Worm (Caenorhabditis elegans) whole organism, L1 larva: ENCODE results near the gene nmr-2.

Source experiments
- C04F5.9 ChIP-seq: sonication (generic microtip); optimal IDR thresholded peaks from 2 replicates; lab custom pipeline; 2016; ENCODE audit warnings: missing genetic modification characterization, missing compliant biosample characterization
- C16A3.4 ChIP-seq: fragments of 150-350 bp; optimal IDR thresholded peaks from 2 replicates; lab custom pipeline; 2014; ENCODE audit warnings: missing biosample characterization, missing genetic modification characterization
- C34B4.2 ChIP-seq: sonication (generic microtip); optimal IDR thresholded peaks from 2 replicates; lab custom pipeline; 2017; ENCODE audit warnings: mild to moderate bottlenecking, missing genetic modification characterization, missing compliant biosample characterization
- aha-1 ChIP-seq: fragments of 150-350 bp; optimal IDR thresholded peaks from 2 replicates; lab custom pipeline; 2014; ENCODE audit warnings: missing biosample characterization, missing genetic modification characterization
- blmp-1 ChIP-seq: fragments of 150-350 bp; optimal IDR thresholded peaks from 2 replicates; lab custom pipeline; 2014; ENCODE audit warnings: missing biosample characterization, missing genetic modification characterization
- ceh-8 ChIP-seq: fragments of 200-800 bp; sonication (Bioruptor generic); optimal IDR thresholded peaks from 2 replicates; lab custom pipeline; 2018; ENCODE audit warnings: mild to moderate bottlenecking, missing genetic modification characterization, moderate library complexity, missing compliant biosample characterization
- ceh-82 ChIP-seq, 3 experiments: fragments of 150-350 bp in 1 of 3; sonication (generic microtip) in 2 of 3; optimal IDR thresholded peaks; 2 replicates each; lab custom pipeline; 2014 to 2017; ENCODE audit warnings: missing biosample characterization in 3 of 3, missing genetic modification characterization in 3 of 3
- dpl-1 ChIP-seq, 3 experiments: fragments of 150-350 bp in 2 of 3; sonication (generic microtip) in 1 of 3; optimal IDR thresholded peaks; 2 replicates each; lab custom pipeline; 2014 to 2017; ENCODE audit warnings: missing biosample characterization in 3 of 3, missing genetic modification characterization in 3 of 3, missing genetic modification reagents in 3 of 3
- egl-13 ChIP-seq: sonication (generic microtip); optimal IDR thresholded peaks from 2 replicates; lab custom pipeline; 2016; ENCODE audit warnings: missing genotype, missing genetic modification reagents, missing genetic modification characterization, missing compliant biosample characterization
- egl-27 ChIP-seq, 2 experiments: fragments of 150-350 bp in 1 of 2; sonication (generic microtip); optimal IDR thresholded peaks; 3 replicates each; lab custom pipeline; 2017 to 2018; ENCODE audit warnings: missing biosample characterization in 2 of 2, missing genetic modification characterization in 2 of 2, missing genetic modification reagents in 2 of 2
- elt-3 ChIP-seq, 6 experiments: fragments of 150-350 bp in 1 of 6; sonication (generic microtip); optimal IDR thresholded peaks; 2 replicates each; lab custom pipeline; 2017 to 2018; ENCODE audit warnings: missing biosample characterization in 6 of 6, missing genetic modification characterization in 6 of 6, inconsistent platforms in 1 of 6
- fkh-4 ChIP-seq: sonication (generic microtip); optimal IDR thresholded peaks from 2 replicates; lab custom pipeline; 2016; ENCODE audit warnings: missing compliant biosample characterization, missing genetic modification characterization, borderline replicate concordance
- hlh-17 ChIP-seq: fragments of 200-800 bp; sonication (Bioruptor generic); optimal IDR thresholded peaks from 2 replicates; lab custom pipeline; 2018; ENCODE audit warnings: missing genetic modification characterization, mild to moderate bottlenecking, missing compliant biosample characterization, moderate library complexity, borderline replicate concordance
- hlh-4 ChIP-seq: sonication (generic microtip); optimal IDR thresholded peaks from 2 replicates; lab custom pipeline; 2016; ENCODE audit warnings: mild to moderate bottlenecking, missing genetic modification characterization, missing compliant biosample characterization
- lin-35 ChIP-seq, 2 experiments: fragments of 150-350 bp; optimal IDR thresholded peaks; 2 replicates each; lab custom pipeline; 2014; ENCODE audit warnings: missing biosample characterization in 2 of 2, missing genetic modification characterization in 2 of 2, missing genetic modification reagents in 2 of 2
- lsy-2 ChIP-seq, 2 experiments: fragments of 150-350 bp; optimal IDR thresholded peaks; 2 replicates each; lab custom pipeline; 2014; ENCODE audit warnings: missing biosample characterization in 2 of 2, missing genetic modification characterization in 2 of 2
- mep-1 ChIP-seq: fragments of 150-350 bp; optimal IDR thresholded peaks from 2 replicates; lab custom pipeline; 2014; ENCODE audit warnings: missing biosample characterization, missing genetic modification characterization
- nhr-11 ChIP-seq: fragments of 150-350 bp; optimal IDR thresholded peaks from 2 replicates; lab custom pipeline; 2014; ENCODE audit warnings: missing biosample characterization, missing genetic modification characterization
- nhr-77 ChIP-seq: fragments of 150-350 bp; optimal IDR thresholded peaks from 2 replicates; lab custom pipeline; 2014; ENCODE audit warnings: missing biosample characterization, missing genetic modification characterization
- nhr-84 ChIP-seq: sonication (generic microtip); optimal IDR thresholded peaks from 2 replicates; lab custom pipeline; 2017; ENCODE audit warnings: missing biosample characterization, missing genetic modification characterization
- nhr-90 ChIP-seq: sonication (generic microtip); optimal IDR thresholded peaks from 2 replicates; lab custom pipeline; 2016; ENCODE audit warnings: mild to moderate bottlenecking, missing genetic modification characterization, missing compliant biosample characterization; ENCODE audit not compliant: poor library complexity
- pax-3 ChIP-seq: fragments of 200-800 bp; sonication (Bioruptor generic); optimal IDR thresholded peaks from 2 replicates; lab custom pipeline; 2018; ENCODE audit warnings: mild to moderate bottlenecking, missing genetic modification characterization, moderate library complexity, missing compliant biosample characterization
- rnt-1 ChIP-seq: sonication (generic microtip); optimal IDR thresholded peaks from 2 replicates; lab custom pipeline; 2016; ENCODE audit warnings: mild to moderate bottlenecking, missing genetic modification characterization, moderate library complexity, missing compliant biosample characterization
- skn-1 ChIP-seq: fragments of 150-350 bp; optimal IDR thresholded peaks from 2 replicates; lab custom pipeline; 2014; ENCODE audit warnings: missing biosample characterization, missing genetic modification characterization
- snpc-4 ChIP-seq: fragments of 150-350 bp; optimal IDR thresholded peaks from 2 replicates; lab custom pipeline; 2014; ENCODE audit warnings: missing biosample characterization, missing genetic modification characterization
- snu-23 ChIP-seq: sonication (generic microtip); optimal IDR thresholded peaks from 2 replicates; lab custom pipeline; 2016; ENCODE audit warnings: missing genetic modification characterization, missing compliant biosample characterization
- sox-4 ChIP-seq: sonication (generic microtip); optimal IDR thresholded peaks from 2 replicates; lab custom pipeline; 2016; ENCODE audit warnings: missing genetic modification characterization, missing compliant biosample characterization
- tbx-2 ChIP-seq: sonication (generic microtip); optimal IDR thresholded peaks from 2 replicates; lab custom pipeline; 2016; ENCODE audit warnings: missing genetic modification characterization, missing compliant biosample characterization
- tlp-1 ChIP-seq: fragments of 150-350 bp; optimal IDR thresholded peaks from 2 replicates; lab custom pipeline; 2014; ENCODE audit warnings: missing biosample characterization, missing genetic modification characterization
- unc-62 ChIP-seq: fragments of 150-350 bp; optimal IDR thresholded peaks from 2 replicates; lab custom pipeline; 2014; ENCODE audit warnings: missing biosample characterization, missing genetic modification reagents, missing genetic modification characterization
- unc-86 ChIP-seq: sonication (generic microtip); optimal IDR thresholded peaks from 2 replicates; lab custom pipeline; 2016; ENCODE audit warnings: missing genetic modification characterization, missing compliant biosample characterization
- unc-98 ChIP-seq: fragments of 200-800 bp; sonication (Bioruptor generic); IDR thresholded peaks from 2 replicates; pipeline ENCODE4 v1.3.6; 2022; ENCODE audit warnings: missing genetic modification characterization, missing compliant biosample characterization
- vab-15 ChIP-seq: sonication (generic microtip); optimal IDR thresholded peaks from 2 replicates; lab custom pipeline; 2017; ENCODE audit warnings: missing genotype, mild to moderate bottlenecking, missing genetic modification characterization, missing compliant biosample characterization
- zag-1 ChIP-seq: fragments of 150-350 bp; optimal IDR thresholded peaks from 2 replicates; lab custom pipeline; 2014; ENCODE audit warnings: missing biosample characterization, missing genetic modification characterization
- zip-4 ChIP-seq: fragments of 200-800 bp; sonication (Bioruptor generic); optimal IDR thresholded peaks from 2 replicates; lab custom pipeline; 2018; ENCODE audit warnings: mild to moderate bottlenecking, missing genetic modification characterization, moderate library complexity, missing compliant biosample characterization
- ztf-11 ChIP-seq, 2 experiments: sonication (generic microtip); optimal IDR thresholded peaks; 2 replicates each; lab custom pipeline; 2016 to 2017; ENCODE audit warnings: missing genetic modification characterization in 2 of 2, missing biosample characterization in 1 of 2, missing compliant biosample characterization in 1 of 2

The nmr-2 gene

DNA sequence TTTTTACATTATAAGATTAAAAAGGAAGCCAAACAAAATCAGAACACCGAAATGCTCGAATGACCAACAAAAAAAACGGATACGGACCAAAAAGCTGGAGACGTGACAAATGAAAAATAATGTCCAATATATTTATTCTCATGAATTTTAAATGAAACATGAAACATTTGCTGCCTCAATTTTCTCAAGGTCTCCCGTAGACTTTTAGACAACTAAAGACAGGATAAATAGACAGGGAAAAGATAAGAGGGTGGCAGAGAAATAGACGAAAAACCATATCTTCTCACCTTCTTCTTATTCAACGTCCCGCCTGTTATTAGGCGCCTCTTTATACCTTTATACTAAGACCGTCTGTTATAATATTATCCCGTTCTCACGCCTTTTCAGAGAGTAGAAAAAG lies 4.3 kb upstream of the nmr-2 start (continued):
- TF ChIP-seq snu-23 (peak; percentile 33), elt-3 (tag; optimal IDR thresholded peaks at IDR 0.05; lab: Kevin White, UChicago) (peak in 1 of 6 experiments; percentile 36), nhr-77 (tag; lab: Kevin White, UChicago) (no peak), blmp-1 (tag; lab: Kevin White, UChicago) (peak; percentile 39), unc-98 (GFP tag; lab: Robert Waterston, UW) (no peak), nhr-11 (no peak), C34B4.2 (tag; lab: Kevin White, UChicago) (no peak), lin-35 (GFP tag; optimal IDR thresholded peaks at IDR 0.05; lab: Kevin White, UChicago) (peak in 1 of 2 experiments; percentile 1), sox-4 (tag; lab: Kevin White, UChicago) (no peak), lsy-2 (tag; optimal IDR thresholded peaks at IDR 0.05; lab: Kevin White, UChicago) (peak in 1 of 2 experiments; percentile 11), zip-4 (GFP tag; lab: Kevin White, UChicago) (no peak), hlh-4 (tag; lab: Kevin White, UChicago) (no peak), tlp-1 (tag; lab: Kevin White, UChicago) (no peak), skn-1 (tag; lab: Kevin White, UChicago) (peak; percentile 7), C16A3.4 (tag; lab: Kevin White, UChicago) (no peak), unc-62 (GFP tag; lab: Kevin White, UChicago) (no peak), nhr-84 (tag; lab: Kevin White, UChicago) (no peak), unc-86 (tag; lab: Kevin White, UChicago) (no peak), zag-1 (tag; lab: Kevin White, UChicago) (no peak), ceh-8 (no peak), ceh-82 (tag; optimal IDR thresholded peaks at IDR 0.05; lab: Kevin White, UChicago) (no peak), dpl-1 (GFP tag; optimal IDR thresholded peaks at IDR 0.05; lab: Kevin White, UChicago) (no peak), egl-27 (tag; optimal IDR thresholded peaks at IDR 0.05; lab: Kevin White, UChicago) (no peak), nhr-90 (tag; lab: Kevin White, UChicago) (peak; percentile 4)

DNA sequence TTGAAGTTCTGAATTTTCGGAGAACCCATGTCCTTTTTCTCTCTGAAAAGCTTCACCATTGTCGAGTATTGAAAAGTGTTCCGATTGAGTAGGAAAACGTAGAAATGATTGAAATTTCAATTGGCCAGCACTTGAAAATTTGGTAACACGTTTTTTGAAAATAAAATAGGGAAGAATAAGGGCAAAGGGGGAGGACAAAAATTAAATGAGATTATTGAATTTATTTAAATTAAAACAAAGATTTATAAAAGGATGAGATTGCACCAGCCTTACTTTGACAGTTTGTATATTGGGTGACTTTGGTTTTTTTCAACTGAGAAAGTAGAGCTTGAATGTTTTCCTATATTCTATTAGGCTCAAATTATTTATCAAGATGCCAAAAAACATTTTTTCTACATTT lies 2.7 kb upstream of the nmr-2 start, which contains the start of gene obr-2:
TSS of gene obr-2 (minus strand) at position 101 of the 400 bp plus-strand sequence.
- no peak for TF ChIP-seq egl-13 (tag; lab: Kevin White, UChicago)
- TF ChIP-seq elt-3 (tag; optimal IDR thresholded peaks at IDR 0.05; lab: Kevin White, UChicago): no peak

DNA sequence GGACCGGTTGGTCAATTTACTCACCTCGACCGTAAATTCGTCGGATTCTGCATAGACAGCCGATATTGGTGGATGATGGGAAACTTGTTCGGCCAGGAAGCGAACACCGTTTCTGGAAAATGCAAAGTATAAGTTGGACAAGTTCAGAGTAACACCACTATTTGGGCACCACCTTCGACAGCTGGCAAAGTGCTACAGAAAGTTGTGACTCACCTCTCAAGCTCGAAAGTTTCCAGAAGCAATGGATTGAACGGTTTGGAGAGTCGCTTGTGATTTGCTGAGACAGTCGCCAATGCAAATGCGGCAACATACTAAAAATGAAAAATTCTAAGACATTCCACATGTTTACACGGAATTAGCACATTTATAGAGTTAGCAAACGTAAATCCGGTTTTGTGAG lies 1.9 kb upstream of the nmr-2 start:
- no peak for TF ChIP-seq sox-4 (tag; lab: Kevin White, UChicago)
- TF ChIP-seq C16A3.4 (tag; lab: Kevin White, UChicago): no peak
- TF ChIP-seq vab-15: no peak
- no peak for TF ChIP-seq tbx-2 (tag; lab: Kevin White, UChicago)
- no peak for TF ChIP-seq nhr-90 (tag; lab: Kevin White, UChicago)
- no peak for TF ChIP-seq unc-86 (tag; lab: Kevin White, UChicago)
- TF ChIP-seq snpc-4: no peak
- TF ChIP-seq fkh-4 (tag; lab: Kevin White, UChicago): no peak
- no peak for TF ChIP-seq ztf-11 (tag; optimal IDR thresholded peaks at IDR 0.05; lab: Kevin White, UChicago)
- no peak for TF ChIP-seq aha-1
- TF ChIP-seq tlp-1 (tag; lab: Kevin White, UChicago): no peak
- no peak for TF ChIP-seq hlh-17 (GFP tag; lab: Kevin White, UChicago)
- TF ChIP-seq dpl-1 (GFP tag; optimal IDR thresholded peaks at IDR 0.05; lab: Kevin White, UChicago): no peak
- no peak for TF ChIP-seq pax-3 (tag; lab: Kevin White, UChicago)
- no peak for TF ChIP-seq rnt-1
- TF ChIP-seq C04F5.9 (tag; lab: Kevin White, UChicago): no peak
- no peak for TF ChIP-seq mep-1 (tag; lab: Kevin White, UChicago)
